Worm (Caenorhabditis elegans) whole organism, L4 larva: Measurements from ENCODE around the gene F58H1.2.

Experiments
- D1046.2 ChIP-seq: fragments of 200-800 bp; sonication (Bioruptor generic); IDR thresholded peaks from 2 replicates; pipeline ENCODE4 v1.3.6; 2022; ENCODE audit warnings: missing genetic modification characterization, missing compliant biosample characterization
- F37D6.2 ChIP-seq: sonication (generic microtip); optimal IDR thresholded peaks from 2 replicates; lab custom pipeline; 2016; ENCODE audit warnings: mild to moderate bottlenecking, missing genetic modification characterization, missing compliant biosample characterization
- F49E8.2 ChIP-seq: sonication (generic microtip); optimal IDR thresholded peaks from 2 replicates; lab custom pipeline; 2016; ENCODE audit warnings: missing compliant biosample characterization, mild to moderate bottlenecking, missing genetic modification characterization, borderline replicate concordance
- R02D3.7 ChIP-seq: fragments of 150-350 bp; sonication (generic microtip); optimal IDR thresholded peaks from 3 replicates; lab custom pipeline; 2014; ENCODE audit warnings: missing biosample characterization, missing genetic modification characterization
- Y105C5A.15 ChIP-seq: fragments of 200-800 bp; sonication (Bioruptor generic); IDR thresholded peaks from 2 replicates; pipeline ENCODE4 v1.3.6; 2022; ENCODE audit warnings: missing genetic modification characterization, missing compliant biosample characterization
- ZK546.5 ChIP-seq, 2 experiments: sonication (generic microtip); optimal IDR thresholded peaks; 2 replicates each; lab custom pipeline; 2017; ENCODE audit warnings: missing biosample characterization in 2 of 2, missing genetic modification characterization in 2 of 2
- aha-1 ChIP-seq: fragments of 150-350 bp; peaks from one replicate; lab custom pipeline; 2014; ENCODE audit warnings: missing biosample characterization, missing genetic modification characterization
- attf-4 ChIP-seq: sonication (generic microtip); optimal IDR thresholded peaks from 3 replicates; lab custom pipeline; 2017; ENCODE audit warnings: missing biosample characterization, missing genetic modification characterization
- ceh-20 ChIP-seq: fragments of 200-800 bp; sonication (Bioruptor generic); IDR thresholded peaks from 2 replicates; pipeline ENCODE4 v1.3.6; 2022; ENCODE audit warnings: missing genetic modification reagents, missing genetic modification characterization, missing compliant biosample characterization
- ceh-44 ChIP-seq: fragments of 200-800 bp; sonication (Bioruptor generic); IDR thresholded peaks from 2 replicates; pipeline ENCODE4 v1.3.6; 2022; ENCODE audit warnings: missing genetic modification reagents, missing genetic modification characterization, missing compliant biosample characterization
- daf-16 ChIP-seq, 3 experiments: sonication (generic microtip); optimal IDR thresholded peaks; 2 replicates each; lab custom pipeline; 2016 to 2017; ENCODE audit warnings: missing genetic modification characterization in 3 of 3, missing genetic modification reagents in 3 of 3, mild to moderate bottlenecking in 2 of 3, missing compliant biosample characterization in 2 of 3, missing biosample characterization in 1 of 3, moderate library complexity in 1 of 3
- fos-1 ChIP-seq: fragments of 150-350 bp; optimal IDR thresholded peaks from 2 replicates; lab custom pipeline; 2014; ENCODE audit warnings: missing biosample characterization, missing genetic modification characterization
- hlh-30 ChIP-seq: sonication (generic microtip); optimal IDR thresholded peaks from 2 replicates; lab custom pipeline; 2017; ENCODE audit warnings: antibody characterized with exemption, mild to moderate bottlenecking, missing genetic modification characterization, missing compliant biosample characterization; ENCODE audit not compliant: insufficient read depth
- lin-39 ChIP-seq: fragments of 150-350 bp; optimal IDR thresholded peaks from 2 replicates; lab custom pipeline; 2014; ENCODE audit warnings: missing biosample characterization, missing genetic modification reagents, missing genetic modification characterization
- lir-3 ChIP-seq: sonication (generic microtip); optimal IDR thresholded peaks from 2 replicates; lab custom pipeline; 2016; ENCODE audit warnings: mild to moderate bottlenecking, missing genetic modification characterization, missing compliant biosample characterization
- madf-9 ChIP-seq: fragments of 200-800 bp; sonication (Bioruptor generic); conservative IDR thresholded peaks from 2 replicates; pipeline ENCODE4 v1.3.6; 2022; ENCODE audit warnings: missing genetic modification reagents, missing genetic modification characterization, missing compliant biosample characterization
- mdt-29 ChIP-seq: fragments of 200-800 bp; sonication (Bioruptor generic); IDR thresholded peaks from 2 replicates; pipeline ENCODE4 v1.3.6; 2022; ENCODE audit warnings: missing genetic modification reagents, missing genetic modification characterization, missing compliant biosample characterization
- mep-1 ChIP-seq: fragments of 150-350 bp; sonication (generic microtip); optimal IDR thresholded peaks from 3 replicates; lab custom pipeline; 2014; ENCODE audit warnings: missing biosample characterization, missing genetic modification characterization
- mes-2 ChIP-seq: sonication (generic microtip); optimal IDR thresholded peaks from 2 replicates; lab custom pipeline; 2016; ENCODE audit warnings: missing genotype, mild to moderate bottlenecking, missing genetic modification characterization, missing compliant biosample characterization; ENCODE audit not compliant: poor library complexity, severe bottlenecking
- nhr-10 ChIP-seq: fragments of 150-350 bp; optimal IDR thresholded peaks from 2 replicates; lab custom pipeline; 2014; ENCODE audit warnings: missing biosample characterization, missing genetic modification characterization
- nhr-42 ChIP-seq: fragments of 200-800 bp; sonication (Bioruptor generic); IDR thresholded peaks from 2 replicates; pipeline ENCODE4 v1.3.6; 2022; ENCODE audit warnings: missing genetic modification characterization, missing compliant biosample characterization
- nhr-6 ChIP-seq: fragments of 150-350 bp; optimal IDR thresholded peaks from 2 replicates; lab custom pipeline; 2014; ENCODE audit warnings: missing biosample characterization, missing genetic modification characterization
- nhr-76 ChIP-seq: fragments of 150-350 bp; optimal IDR thresholded peaks from 2 replicates; lab custom pipeline; 2014; ENCODE audit warnings: missing biosample characterization, missing genetic modification characterization
- pqm-1 ChIP-seq: sonication (generic microtip); optimal IDR thresholded peaks from 2 replicates; lab custom pipeline; 2017; ENCODE audit warnings: missing biosample characterization, missing genetic modification characterization
- skn-1 ChIP-seq: fragments of 150-350 bp; optimal IDR thresholded peaks from 2 replicates; lab custom pipeline; 2014; ENCODE audit warnings: missing biosample characterization, missing genetic modification characterization
- snpc-4 ChIP-seq: fragments of 150-350 bp; optimal IDR thresholded peaks from 2 replicates; lab custom pipeline; 2014; ENCODE audit warnings: missing biosample characterization, missing genetic modification characterization
- tag-97 ChIP-seq: fragments of 200-800 bp; sonication (Bioruptor generic); IDR thresholded peaks from 2 replicates; pipeline ENCODE4 v1.3.6; 2022; ENCODE audit warnings: missing genetic modification characterization, missing compliant biosample characterization
- tra-1 ChIP-seq: fragments of 200-800 bp; sonication (Bioruptor generic); IDR thresholded peaks from 2 replicates; pipeline ENCODE4 v1.3.6; 2022; ENCODE audit warnings: missing genetic modification reagents, missing genetic modification characterization, missing compliant biosample characterization
- unc-39 ChIP-seq: sonication (generic microtip); optimal IDR thresholded peaks from 2 replicates; lab custom pipeline; 2017; ENCODE audit warnings: missing biosample characterization, missing genetic modification characterization
- unc-62 ChIP-seq, 3 experiments: fragments of 150-350 bp in 1 of 3; sonication (generic microtip); optimal IDR thresholded peaks in 2 of 3; peaks in 1 of 3; 1 replicate in 1 of 3; 2 replicates in 2 of 3; lab custom pipeline; 2014 to 2017; ENCODE audit warnings: missing biosample characterization in 3 of 3, missing genetic modification characterization in 3 of 3, missing genetic modification reagents in 3 of 3, missing genotype in 1 of 3
- vab-7 ChIP-seq: fragments of 200-800 bp; sonication (Bioruptor generic); IDR thresholded peaks from 2 replicates; pipeline ENCODE4 v1.3.6; 2022; ENCODE audit warnings: missing genetic modification reagents, missing genetic modification characterization, missing compliant biosample characterization
- ztf-7 ChIP-seq: fragments of 150-350 bp; optimal IDR thresholded peaks from 2 replicates; lab custom pipeline; 2014; ENCODE audit warnings: missing biosample characterization, missing genetic modification characterization

F58H1.2 gene

ce11 chrV:11941664-11942063 lies 12.8 kb downstream of the F58H1.2 start (continued):
- TF ChIP-seq vab-7 (no peak), nhr-6 (no peak), tra-1 (GFP tag; lab: Robert Waterston, UW) (no peak), ceh-44 (GFP tag; lab: Robert Waterston, UW) (no peak)

- TF ChIP-seq vab-7, result no peak
- no peak for TF ChIP-seq madf-9 (GFP tag; lab: Robert Waterston, UW)
- TF ChIP-seq ceh-20 (GFP tag; lab: Robert Waterston, UW), result no peak
- no peak for TF ChIP-seq Y105C5A.15 (GFP tag; lab: Robert Waterston, UW)
- TF ChIP-seq tag-97 (GFP tag; lab: Robert Waterston, UW), result no peak
- TF ChIP-seq, all 104 proteins: peak for 0
Observed at ce11 chrV:11942325-11942724, 13.4 kb downstream of the F58H1.2 start, which contains the start of gene F58H1.6. TSS of gene F58H1.6 (plus strand) at chrV:11942625.

- TF ChIP-seq aha-1 (peak; percentile 78), skn-1 (tag; lab: Kevin White, UChicago) (no peak), unc-62 (GFP tag; optimal IDR thresholded peaks at IDR 0.05 in 1 of 2; lab: Kevin White, UChicago) (peak in 1 of 2 experiments; percentile 92), unc-62 (tag; optimal IDR thresholded peaks at IDR 0.05; lab: Kevin White, UChicago) (no peak), mes-2 (tag; lab: Kevin White, UChicago) (no peak), R02D3.7 (tag; lab: Kevin White, UChicago) (no peak), lin-39 (tag; lab: Kevin White, UChicago) (no peak), vab-7 (no peak), ZK546.5 (tag; optimal IDR thresholded peaks at IDR 0.05; lab: Kevin White, UChicago) (no peak)
Observed at ce11 chrV:11943737-11944136, 14.8 kb downstream of the F58H1.2 start.

ce11 chrV:11945429-11945828 lies 16.5 kb downstream of the F58H1.2 start:
- TF ChIP-seq ztf-7 (tag; lab: Kevin White, UChicago) (no peak), D1046.2 (GFP tag; lab: Robert Waterston, UW) (no peak), aha-1 (peak; percentile 94), F37D6.2 (tag; lab: Kevin White, UChicago) (no peak), mdt-29 (GFP tag; lab: Robert Waterston, UW) (no peak), daf-16 (GFP tag; optimal IDR thresholded peaks at IDR 0.05; lab: Kevin White, UChicago) (no peak), daf-16 (tag; optimal IDR thresholded peaks at IDR 0.05; lab: Kevin White, UChicago) (no peak), lir-3 (tag; lab: Kevin White, UChicago) (no peak)
- TF ChIP-seq, all 104 proteins: peak for 1

ce11 chrV:11946818-11947217 lies 17.9 kb downstream of the F58H1.2 start:
- no peak for TF ChIP-seq hlh-30
- TF ChIP-seq unc-39 (tag; lab: Kevin White, UChicago), result no peak
- TF ChIP-seq Y105C5A.15 (GFP tag; lab: Robert Waterston, UW), result no peak
- TF ChIP-seq snpc-4, result no peak
- TF ChIP-seq nhr-10 (tag; lab: Kevin White, UChicago), result no peak
- no peak for TF ChIP-seq ZK546.5 (tag; optimal IDR thresholded peaks at IDR 0.05; lab: Kevin White, UChicago)
- no peak for TF ChIP-seq nhr-42 (GFP tag; lab: Robert Waterston, UW)
- TF ChIP-seq F49E8.2 (tag; lab: Kevin White, UChicago), result no peak
- no peak for TF ChIP-seq mep-1 (tag; lab: Kevin White, UChicago)
- TF ChIP-seq pqm-1, result no peak
- no peak for TF ChIP-seq skn-1 (tag; lab: Kevin White, UChicago)
- no peak for TF ChIP-seq attf-4 (tag; lab: Kevin White, UChicago)
- TF ChIP-seq fos-1 (tag; lab: Kevin White, UChicago), result no peak
- no peak for TF ChIP-seq nhr-76
